Fruit fly (Drosophila melanogaster): ENCODE measurements around the gene Dbp80.

Gene Dbp80

DNA sequence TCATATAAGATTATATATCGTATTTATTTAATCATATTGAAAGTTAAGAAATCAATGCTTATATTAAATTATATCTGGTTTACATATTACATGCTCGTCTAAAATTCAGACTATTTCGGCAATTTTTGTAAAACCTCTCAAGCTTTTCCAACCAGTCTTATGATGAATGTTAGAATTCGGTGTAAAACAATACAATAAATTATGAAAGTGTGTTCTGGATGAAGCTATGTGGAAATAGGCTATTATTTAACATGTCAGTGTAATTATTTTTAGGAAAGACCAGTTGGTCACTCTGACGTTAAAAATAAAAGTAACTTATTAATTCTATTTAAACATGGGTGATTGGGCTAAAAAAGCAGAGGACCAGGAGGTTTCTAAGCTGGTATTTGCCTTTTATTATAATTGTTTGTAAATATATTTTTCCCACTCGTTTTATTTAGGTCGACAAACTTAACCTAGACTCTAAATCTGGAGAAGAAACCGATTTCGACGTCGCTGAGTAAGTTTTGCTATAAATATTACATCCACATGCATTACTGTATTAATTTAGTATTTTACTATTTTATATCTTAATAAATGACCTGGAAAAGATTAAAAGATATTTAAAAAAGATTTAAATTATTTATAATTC lies at the start of gene Dbp80:
TSS of gene Dbp80 (plus strand) at position 276 of the 631 bp plus-strand sequence.
- TF ChIP-seq svp (GFP tag): peak; percentile 70
- no peak for TF ChIP-seq CG15336 (GFP tag; IDR thresholded peaks at IDR 0.05)
- peak; percentile 30 for TF ChIP-seq CG31627 (GFP tag; optimal IDR thresholded peaks at IDR 0.05)
- no peak for TF ChIP-seq CG8319 (GFP tag; optimal IDR thresholded peaks at IDR 0.05)
- peak; percentile 13 for TF ChIP-seq OdsH (GFP tag; optimal IDR thresholded peaks at IDR 0.05)
- no peak for TF ChIP-seq net (GFP tag; optimal IDR thresholded peaks at IDR 0.05)
- TF ChIP-seq Hr39 (GFP tag; optimal IDR thresholded peaks at IDR 0.05): peak; percentile 19
- TF ChIP-seq salr (GFP tag; optimal IDR thresholded peaks at IDR 0.05): no peak
- no peak for TF ChIP-seq Eip78C (GFP tag)
- no peak for TF ChIP-seq Lpt (GFP tag; optimal IDR thresholded peaks at IDR 0.05)
- TF ChIP-seq acj6 (GFP tag; optimal IDR thresholded peaks at IDR 0.05): no peak
- TF ChIP-seq CG3919 (GFP tag; optimal IDR thresholded peaks at IDR 0.05): no peak
- TF ChIP-seq CG34406 (GFP tag; optimal IDR thresholded peaks at IDR 0.05): no peak
- TF ChIP-seq CG10669 (GFP tag; optimal IDR thresholded peaks at IDR 0.05): no peak
- TF ChIP-seq pdm3 (GFP tag; optimal IDR thresholded peaks at IDR 0.05): peak; percentile 17

dm6 chr3L:27261987-27262386 lies 17.1 kb upstream of the Dbp80 start:
- no peak for TF ChIP-seq dsx (GFP tag; optimal IDR thresholded peaks at IDR 0.05; ENCODE audit: poor library complexity, severe bottlenecking)
- TF ChIP-seq CG8319 (GFP tag; optimal IDR thresholded peaks at IDR 0.05): no peak
- TF ChIP-seq Hr39 (GFP tag; optimal IDR thresholded peaks at IDR 0.05): no peak
- no peak for TF ChIP-seq Hr4 (GFP tag; optimal IDR thresholded peaks at IDR 0.05)
- no peak for TF ChIP-seq Lpt (GFP tag; optimal IDR thresholded peaks at IDR 0.05)
- no peak for TF ChIP-seq CG7368 (GFP tag; optimal IDR thresholded peaks at IDR 0.05)

DNA sequence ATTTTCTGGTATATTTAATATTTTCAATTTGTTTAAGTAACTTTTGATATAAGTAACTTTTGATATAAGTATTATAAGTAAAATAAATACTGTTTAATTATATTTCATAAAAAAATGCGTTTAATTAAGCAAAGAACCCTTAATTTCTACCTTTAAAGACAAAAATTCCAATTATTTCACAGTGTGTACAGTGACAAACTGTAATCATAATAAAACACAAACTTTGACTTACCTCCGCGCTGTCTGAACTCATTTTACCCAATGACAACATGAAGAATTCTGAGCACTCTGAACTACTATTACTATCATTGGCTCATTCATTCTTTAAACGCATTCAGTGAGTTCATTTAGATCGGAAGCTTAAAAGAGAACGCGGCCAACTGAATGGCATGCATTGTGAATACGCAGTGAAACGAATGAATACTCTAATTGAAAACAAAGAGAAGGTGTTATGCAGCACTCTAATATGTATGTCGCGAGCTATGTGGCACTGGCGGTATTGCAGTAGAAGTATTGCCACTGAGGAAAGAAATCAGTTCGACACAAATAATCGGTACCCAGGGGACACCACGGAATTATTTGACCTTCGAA lies 14.7 kb upstream of the Dbp80 start:
- TF ChIP-seq acj6 (GFP tag; optimal IDR thresholded peaks at IDR 0.05) (no peak), Sox15 (GFP tag; optimal IDR thresholded peaks at IDR 0.05) (no peak), CG11902 (GFP tag; optimal IDR thresholded peaks at IDR 0.05) (no peak), CG15336 (GFP tag; IDR thresholded peaks at IDR 0.05) (no peak), CG8319 (GFP tag; optimal IDR thresholded peaks at IDR 0.05) (no peak), dac (GFP tag; optimal IDR thresholded peaks at IDR 0.05) (no peak), fd85E (GFP tag; optimal IDR thresholded peaks at IDR 0.05) (no peak), esn (GFP tag; optimal IDR thresholded peaks at IDR 0.05) (no peak), CG8632 (GFP tag; optimal IDR thresholded peaks at IDR 0.05) (no peak), eg (GFP tag; IDR thresholded peaks at IDR 0.05) (no peak), salr (GFP tag; optimal IDR thresholded peaks at IDR 0.05) (no peak), CG4318 (GFP tag; optimal IDR thresholded peaks at IDR 0.05) (no peak), Eip75B (GFP tag; optimal IDR thresholded peaks at IDR 0.05) (no peak), pdm3 (GFP tag; optimal IDR thresholded peaks at IDR 0.05) (no peak)

dm6 chr3L:27265613-27266012 lies 13.5 kb upstream of the Dbp80 start:
- TF ChIP-seq achi (GFP tag; optimal IDR thresholded peaks at IDR 0.05) (no peak), CG1621 (tag; optimal IDR thresholded peaks at IDR 0.05) (no peak), Gug (GFP tag; IDR thresholded peaks at IDR 0.05) (no peak), Eip75B (GFP tag; optimal IDR thresholded peaks at IDR 0.05) (no peak), CG10669 (GFP tag; optimal IDR thresholded peaks at IDR 0.05) (no peak), fkh (GFP tag; optimal IDR thresholded peaks at IDR 0.05) (no peak), Ets96B (tag; optimal IDR thresholded peaks at IDR 0.05) (no peak), CG6163 (GFP tag; IDR thresholded peaks at IDR 0.05) (no peak), lz (GFP tag; optimal IDR thresholded peaks at IDR 0.05) (no peak), eg (GFP tag; IDR thresholded peaks at IDR 0.05) (no peak), CG8319 (GFP tag; optimal IDR thresholded peaks at IDR 0.05) (no peak), CG7368 (GFP tag; optimal IDR thresholded peaks at IDR 0.05) (no peak), CG34406 (GFP tag; optimal IDR thresholded peaks at IDR 0.05) (no peak), acj6 (GFP tag; optimal IDR thresholded peaks at IDR 0.05) (no peak), CG31627 (GFP tag; optimal IDR thresholded peaks at IDR 0.05) (no peak)

Measured in whole organism, prepupa.